Fruit fly (Drosophila melanogaster) whole organism, prepupa: Measurements from ENCODE around the gene CG6495.
A peak's percentile ranks its signal among the peaks of the same experiment; 100 is the strongest.

Experiments used
- Blimp-1 ChIP-seq: fragments of 200-800 bp; sonication (Bioruptor generic); optimal IDR thresholded peaks from 3 replicates; lab custom pipeline; 2017; ENCODE audit warnings: missing biosample characterization, missing genetic modification characterization, mild to moderate bottlenecking, moderate library complexity, missing genetic modification reagents
- CG10669 ChIP-seq: fragments of 200-800 bp; sonication (Bioruptor generic); optimal IDR thresholded peaks from 3 replicates; lab custom pipeline; 2018; ENCODE audit warnings: missing biosample characterization, mild to moderate bottlenecking, missing genetic modification characterization, moderate library complexity
- CG11294 ChIP-seq: fragments of 200-800 bp; sonication (Bioruptor generic); IDR thresholded peaks from 2 replicates; pipeline ENCODE4 v1.3.6; 2022; ENCODE audit warnings: missing biosample characterization, missing genetic modification characterization
- CG11762 ChIP-seq: fragments of 200-800 bp; sonication (Bioruptor generic); optimal IDR thresholded peaks from 3 replicates; lab custom pipeline; 2016; ENCODE audit warnings: missing biosample characterization, missing genetic modification characterization; ENCODE audit not compliant: insufficient read depth
- CG15336 ChIP-seq: fragments of 200-800 bp; sonication (Bioruptor generic); IDR thresholded peaks from 2 replicates; pipeline ENCODE4 v1.3.6; 2022; ENCODE audit warnings: missing biosample characterization, missing genetic modification characterization
- CG1621 ChIP-seq: fragments of 200-800 bp; sonication (Bioruptor generic); optimal IDR thresholded peaks from 3 replicates; lab custom pipeline; 2018; ENCODE audit warnings: missing biosample characterization, mild to moderate bottlenecking, missing genetic modification characterization
- CG16779 ChIP-seq: fragments of 200-800 bp; sonication (Bioruptor generic); optimal IDR thresholded peaks from 3 replicates; lab custom pipeline; 2017; ENCODE audit warnings: missing biosample characterization, mild to moderate bottlenecking, missing genetic modification characterization
- CG31627 ChIP-seq: fragments of 200-800 bp; sonication (Bioruptor generic); optimal IDR thresholded peaks from 3 replicates; lab custom pipeline; 2016; ENCODE audit warnings: missing biosample characterization, missing genetic modification characterization
- CG32006 ChIP-seq: fragments of 200-800 bp; sonication (Bioruptor generic); optimal IDR thresholded peaks from 3 replicates; lab custom pipeline; 2017; ENCODE audit warnings: missing biosample characterization, mild to moderate bottlenecking, missing genetic modification characterization
- CG34406 ChIP-seq: fragments of 200-800 bp; sonication (Bioruptor generic); optimal IDR thresholded peaks from 3 replicates; lab custom pipeline; 2016; ENCODE audit warnings: missing biosample characterization, missing genetic modification characterization
- CG3919 ChIP-seq: fragments of 200-800 bp; sonication (Bioruptor generic); optimal IDR thresholded peaks from 3 replicates; lab custom pipeline; 2016; ENCODE audit warnings: missing biosample characterization, missing genetic modification characterization
- CG6163 ChIP-seq: fragments of 200-800 bp; sonication (Bioruptor generic); IDR thresholded peaks from 3 replicates; pipeline ENCODE4 v1.3.6; 2022; ENCODE audit warnings: missing biosample characterization, missing genetic modification characterization
- CG6276 ChIP-seq: fragments of 200-800 bp; sonication (Bioruptor generic); optimal IDR thresholded peaks from 2 replicates; lab custom pipeline; 2017; ENCODE audit warnings: missing biosample characterization, mild to moderate bottlenecking, missing genetic modification characterization
- CG6792 ChIP-seq: fragments of 200-800 bp; sonication (Bioruptor generic); optimal IDR thresholded peaks from 3 replicates; lab custom pipeline; 2016; ENCODE audit warnings: missing biosample characterization, missing genetic modification characterization
- CG6808 ChIP-seq: fragments of 200-800 bp; sonication (Bioruptor generic); optimal IDR thresholded peaks from 3 replicates; lab custom pipeline; 2017; ENCODE audit warnings: missing biosample characterization, missing genetic modification characterization, mild to moderate bottlenecking, moderate library complexity, missing genetic modification reagents
- CG8319 ChIP-seq: fragments of 200-800 bp; sonication (Bioruptor generic); optimal IDR thresholded peaks from 3 replicates; lab custom pipeline; 2016; ENCODE audit warnings: missing biosample characterization, missing genetic modification characterization
- Hr38 ChIP-seq: sonication (Bioruptor generic); optimal IDR thresholded peaks from 2 replicates; lab custom pipeline; 2016; ENCODE audit warnings: missing biosample characterization, missing genetic modification characterization
- Hr39 ChIP-seq: fragments of 200-800 bp; sonication (Bioruptor generic); optimal IDR thresholded peaks from 2 replicates; lab custom pipeline; 2016; ENCODE audit warnings: missing biosample characterization, missing genetic modification characterization
- Lpt ChIP-seq: fragments of 200-800 bp; sonication (Bioruptor generic); optimal IDR thresholded peaks from 3 replicates; lab custom pipeline; 2016; ENCODE audit warnings: missing biosample characterization, missing genetic modification characterization
- Met ChIP-seq: fragments of 200-800 bp; sonication (Bioruptor generic); optimal IDR thresholded peaks from 3 replicates; lab custom pipeline; 2016; ENCODE audit warnings: missing biosample characterization, missing genetic modification characterization
- OdsH ChIP-seq: fragments of 200-800 bp; sonication (Bioruptor generic); optimal IDR thresholded peaks from 3 replicates; lab custom pipeline; 2016; ENCODE audit warnings: missing biosample characterization, missing genetic modification characterization
- Smox ChIP-seq: fragments of 200-800 bp; sonication (Bioruptor generic); optimal IDR thresholded peaks from 3 replicates; lab custom pipeline; 2016; ENCODE audit warnings: missing biosample characterization, missing genetic modification characterization
- Sox102F ChIP-seq: fragments of 200-800 bp; sonication (Bioruptor generic); optimal IDR thresholded peaks from 2 replicates; lab custom pipeline; 2016; ENCODE audit warnings: missing biosample characterization, mild to moderate bottlenecking, missing genetic modification characterization
- Sox14 ChIP-seq: fragments of 200-800 bp; sonication (Bioruptor generic); optimal IDR thresholded peaks from 3 replicates; lab custom pipeline; 2016; ENCODE audit warnings: missing biosample characterization, missing genetic modification characterization
- Sox15 ChIP-seq: fragments of 200-800 bp; sonication (Bioruptor generic); optimal IDR thresholded peaks from 3 replicates; lab custom pipeline; 2016; ENCODE audit warnings: missing biosample characterization, missing genetic modification characterization
- achi ChIP-seq: fragments of 200-800 bp; sonication (Bioruptor generic); optimal IDR thresholded peaks from 3 replicates; lab custom pipeline; 2016; ENCODE audit warnings: missing biosample characterization, missing genetic modification characterization
- cyc ChIP-seq: fragments of 200-800 bp; sonication (Bioruptor generic); optimal IDR thresholded peaks from 3 replicates; lab custom pipeline; 2016; ENCODE audit warnings: missing biosample characterization, missing genetic modification characterization
- dsx ChIP-seq: fragments of 200-800 bp; optimal IDR thresholded peaks from 3 replicates; lab custom pipeline; 2019; ENCODE audit warnings: missing biosample characterization, mild to moderate bottlenecking, missing genetic modification characterization, moderate library complexity; ENCODE audit not compliant: poor library complexity, severe bottlenecking
- eg ChIP-seq: fragments of 200-800 bp; sonication (Bioruptor generic); IDR thresholded peaks from 3 replicates; pipeline ENCODE4 v1.3.6; 2022; ENCODE audit warnings: missing biosample characterization, missing genetic modification characterization
- esn ChIP-seq: fragments of 200-800 bp; sonication (Bioruptor generic); optimal IDR thresholded peaks from 2 replicates; lab custom pipeline; 2016; ENCODE audit warnings: missing biosample characterization, mild to moderate bottlenecking, missing genetic modification characterization, moderate library complexity
- fd85E ChIP-seq: fragments of 200-800 bp; sonication (Bioruptor generic); optimal IDR thresholded peaks from 3 replicates; lab custom pipeline; 2016; ENCODE audit warnings: missing biosample characterization, missing genetic modification characterization
- fkh ChIP-seq: fragments of 200-800 bp; sonication (Bioruptor generic); optimal IDR thresholded peaks from 3 replicates; lab custom pipeline; 2017; ENCODE audit warnings: missing biosample characterization, mild to moderate bottlenecking, missing genetic modification characterization, moderate library complexity
- pdm3 ChIP-seq: fragments of 200-800 bp; sonication (Bioruptor generic); optimal IDR thresholded peaks from 3 replicates; lab custom pipeline; 2016; ENCODE audit warnings: missing biosample characterization, missing genetic modification characterization
- salr ChIP-seq, 2 experiments: fragments of 200-800 bp; sonication (Bioruptor generic); optimal IDR thresholded peaks; 3 replicates each; lab custom pipeline; 2016 to 2018; ENCODE audit warnings: missing biosample characterization in 2 of 2, missing genetic modification characterization in 2 of 2, mild to moderate bottlenecking in 1 of 2
- ss ChIP-seq, 2 experiments: fragments of 200-800 bp; sonication (Bioruptor generic); optimal IDR thresholded peaks; 2 replicates in 1 of 2; 3 replicates in 1 of 2; lab custom pipeline; 2017 to 2018; ENCODE audit warnings: mild to moderate bottlenecking in 2 of 2, missing biosample characterization in 2 of 2, missing genetic modification characterization in 2 of 2, moderate library complexity in 1 of 2
- svp ChIP-seq: fragments of 200-800 bp; sonication (Bioruptor generic); peaks from one replicate; lab custom pipeline; 2016; ENCODE audit warnings: missing biosample characterization, missing genetic modification characterization
- topi ChIP-seq: fragments of 200-800 bp; sonication (Bioruptor generic); optimal IDR thresholded peaks from 3 replicates; lab custom pipeline; 2016; ENCODE audit warnings: missing biosample characterization, missing genetic modification characterization

Gene CG6495

DNA sequence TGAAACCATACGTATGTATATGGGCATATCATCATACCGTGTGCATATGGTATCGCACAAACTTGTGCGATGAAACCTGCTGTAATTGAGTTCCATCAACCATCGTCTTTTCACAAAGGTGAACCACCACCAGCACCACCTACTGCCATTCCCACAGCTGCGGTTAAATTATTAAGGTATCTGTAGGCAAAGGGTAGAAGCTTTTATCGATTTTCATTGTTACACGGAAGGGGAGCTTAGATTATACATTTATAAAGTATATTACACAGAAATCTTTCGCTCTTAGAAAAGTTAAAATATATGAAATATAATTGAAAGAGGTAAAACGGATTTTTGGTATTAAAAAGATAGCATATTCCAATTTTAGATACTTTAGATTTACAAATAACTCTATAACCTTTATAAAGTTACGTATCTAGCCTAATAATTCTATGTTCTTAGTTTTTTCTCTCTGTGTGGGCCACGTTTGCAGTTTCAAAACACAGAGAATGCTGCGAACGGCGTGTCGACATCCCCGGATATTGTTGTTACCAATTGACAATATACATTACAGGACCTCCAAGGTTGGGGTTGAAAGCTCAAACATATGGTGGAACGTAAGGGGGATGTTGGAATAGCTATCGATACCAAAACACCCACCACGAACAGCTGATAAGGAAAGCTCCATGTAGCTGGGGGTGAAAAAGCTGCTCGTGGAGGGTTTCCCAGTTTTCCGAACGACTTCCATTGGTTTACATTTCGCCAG, at the start of gene CG6495 (continued):
- peak in 1 of 2 experiments; percentile 8 for TF ChIP-seq ss (GFP tag; optimal IDR thresholded peaks at IDR 0.05; lab: Kevin White, UChicago)
- no peak for TF ChIP-seq CG1621
- no peak for TF ChIP-seq Lpt
- no peak for TF ChIP-seq Blimp-1 (GFP tag; lab: Kevin White, UChicago)
- TF ChIP-seq CG6792: peak; percentile 16
- no peak for TF ChIP-seq salr (GFP tag; optimal IDR thresholded peaks at IDR 0.05; lab: Kevin White, UChicago)
- TF ChIP-seq CG34406 (GFP tag; lab: Kevin White, UChicago): peak; percentile 2
- TF ChIP-seq Met (GFP tag; lab: Kevin White, UChicago): peak; percentile 29
- TF ChIP-seq, all 60 proteins: peak for 20

DNA sequence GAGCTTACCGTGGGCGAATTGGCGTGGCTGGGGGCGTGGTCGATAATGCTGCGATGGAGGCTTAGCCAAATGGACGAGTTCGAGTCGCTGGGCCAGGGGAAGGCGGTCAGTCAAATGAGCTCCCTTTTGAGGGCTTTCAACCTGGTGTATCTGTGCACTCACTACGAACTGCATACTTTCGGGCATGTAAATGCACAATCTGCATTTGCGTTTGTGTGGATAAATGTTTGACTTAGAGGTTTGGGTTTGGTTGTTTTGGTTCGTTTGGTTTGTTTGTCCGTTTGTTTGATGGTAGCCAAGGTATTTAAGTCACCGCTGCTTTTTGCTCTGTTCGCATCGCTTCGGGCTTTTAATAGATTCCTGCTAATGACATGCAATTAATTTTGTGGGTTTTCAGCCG, 49.7 kb upstream of the CG6495 start:
- TF ChIP-seq eg (no peak), topi (GFP tag; lab: Kevin White, UChicago) (no peak), CG11294 (GFP tag; lab: Robert Waterston, UW) (no peak), CG6808 (no peak), CG1621 (no peak), dsx (no peak), fkh (GFP tag; lab: Kevin White, UChicago) (no peak), OdsH (no peak), CG6163 (no peak), cyc (GFP tag; lab: Kevin White, UChicago) (no peak), CG32006 (GFP tag; lab: Kevin White, UChicago) (no peak), Hr38 (GFP tag; lab: Kevin White, UChicago) (no peak), CG31627 (GFP tag; lab: Kevin White, UChicago) (no peak), Met (GFP tag; lab: Kevin White, UChicago) (no peak), Smox (GFP tag; lab: Kevin White, UChicago) (no peak)

DNA sequence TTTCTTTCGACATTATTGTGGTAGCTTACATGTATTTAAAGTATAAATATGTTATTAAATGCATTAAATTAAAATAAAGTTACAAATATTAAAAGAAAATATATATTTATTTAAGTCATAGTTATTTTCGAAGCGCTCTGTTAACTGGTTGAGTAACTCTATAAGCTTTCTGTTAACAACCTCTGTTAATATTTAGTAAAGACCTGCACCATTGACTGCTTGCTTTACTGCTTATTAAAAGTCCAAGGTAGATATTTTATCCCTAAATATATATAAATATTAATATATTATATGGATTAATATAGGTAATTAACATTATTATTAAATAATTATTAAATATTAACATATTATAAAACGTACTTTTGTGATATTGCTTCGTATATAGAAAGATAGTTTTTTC, 39.4 kb upstream of the CG6495 start:
- no peak for TF ChIP-seq CG34406 (GFP tag; lab: Kevin White, UChicago)
- no peak for TF ChIP-seq fd85E (GFP tag; lab: Kevin White, UChicago)
- no peak for TF ChIP-seq Sox102F
- TF ChIP-seq CG1621: no peak
- TF ChIP-seq CG31627 (GFP tag; lab: Kevin White, UChicago): no peak
- no peak for TF ChIP-seq svp (GFP tag; lab: Kevin White, UChicago)
- TF ChIP-seq Hr39 (GFP tag; lab: Kevin White, UChicago): no peak
- no peak for TF ChIP-seq CG6276 (GFP tag; lab: Kevin White, UChicago)
- no peak for TF ChIP-seq CG11762
- TF ChIP-seq topi (GFP tag; lab: Kevin White, UChicago): no peak
- no peak for TF ChIP-seq fkh (GFP tag; lab: Kevin White, UChicago)
- TF ChIP-seq Smox (GFP tag; lab: Kevin White, UChicago): no peak
- TF ChIP-seq CG3919 (GFP tag; lab: Kevin White, UChicago): no peak
- TF ChIP-seq pdm3 (GFP tag; lab: Kevin White, UChicago): no peak
- TF ChIP-seq CG8319: no peak
- no peak for TF ChIP-seq esn (GFP tag; lab: Kevin White, UChicago)
- TF ChIP-seq Sox14 (GFP tag; lab: Kevin White, UChicago): no peak
- TF ChIP-seq, all 60 proteins: peak for 0

DNA sequence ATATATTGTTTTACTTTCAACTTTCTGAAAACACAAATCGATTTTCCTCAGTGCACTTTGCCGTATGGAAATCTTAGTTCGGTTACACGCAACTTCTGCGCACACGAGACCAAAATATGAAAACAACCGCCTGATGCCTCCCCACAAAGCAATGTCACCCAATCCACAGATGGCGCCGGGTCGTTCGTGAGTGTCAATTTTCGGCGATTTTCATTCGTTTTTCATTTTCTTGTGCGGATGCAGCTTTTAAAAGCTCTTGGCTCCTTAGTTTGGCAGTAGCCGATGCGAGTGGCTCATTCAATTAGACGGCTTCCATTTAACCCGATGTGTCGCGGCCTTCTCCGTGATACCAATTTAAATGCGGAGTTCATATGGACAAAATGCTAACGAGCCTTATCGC, 37.0 kb upstream of the CG6495 start, which contains the start of gene CG6431:
Gene CG6431 (plus strand): TSS at position 301 of the 400 bp plus-strand sequence.
- TF ChIP-seq CG10669 (GFP tag; lab: Kevin White, UChicago) (no peak), CG6163 (no peak), Sox15 (GFP tag; lab: Kevin White, UChicago) (no peak), CG16779 (tag; lab: Kevin White, UChicago) (no peak), CG11762 (no peak), Sox14 (GFP tag; lab: Kevin White, UChicago) (no peak), CG15336 (GFP tag; lab: Robert Waterston, UW) (no peak), Hr38 (GFP tag; lab: Kevin White, UChicago) (no peak), achi (GFP tag; lab: Kevin White, UChicago) (no peak), Met (GFP tag; lab: Kevin White, UChicago) (no peak), ss (GFP tag; optimal IDR thresholded peaks at IDR 0.05; lab: Kevin White, UChicago) (no peak), dsx (no peak)
